Worm (Caenorhabditis elegans) whole organism, dauer: ENCODE results near the gene ddo-2.
"Not testable (repeated sequence)": the region's sequence is repeated elsewhere in the genome, so short reads cannot be mapped to it uniquely, and the experiment has no call there.

ENCODE experiments used
- unc-62 ChIP-seq: sonication (generic microtip); optimal IDR thresholded peaks from 2 replicates; lab custom pipeline; 2017; ENCODE audit warnings: missing biosample characterization, missing genetic modification reagents, missing genetic modification characterization

ddo-2 gene

ce11 chrV:7435376-7436204, at the start of gene ddo-2, which contains the start of gene F25E5.8:
TSS of gene ddo-2 (minus strand) at chrV:7435705.
TSS of gene F25E5.8 (plus strand) at chrV:7435930.
- no peak for TF ChIP-seq unc-62 (GFP tag; lab: Kevin White, UChicago)

ce11 chrV:7485000-7485399, 49.5 kb upstream of the ddo-2 start, which contains the start of gene srbc-8:
TSS of gene srbc-8 (minus strand) at chrV:7485100.
- TF ChIP-seq unc-62 (GFP tag; lab: Kevin White, UChicago): no peak

- TF ChIP-seq unc-62 (GFP tag; lab: Kevin White, UChicago): no peak
These were observed 45.4 kb upstream of the ddo-2 start, which contains the start of gene C18B10.6 for ce11 chrV:7480949-7481348. TSS of gene C18B10.6 (minus strand) at chrV:7481049.

ce11 chrV:7478404-7478803, 42.9 kb upstream of the ddo-2 start, which contains the start of gene str-190:
TSS of gene str-190 (minus strand) at chrV:7478504.
- no peak for TF ChIP-seq unc-62 (GFP tag; lab: Kevin White, UChicago)

- TF ChIP-seq unc-62 (GFP tag; lab: Kevin White, UChicago): no peak
These were observed 41.3 kb upstream of the ddo-2 start, which contains the start of gene srh-125 for ce11 chrV:7476766-7477165. TSS of gene srh-125 (minus strand) at chrV:7476866.

- no peak for TF ChIP-seq unc-62 (GFP tag; lab: Kevin White, UChicago)
These were observed 37.3 kb upstream of the ddo-2 start, which contains the start of gene str-28 for ce11 chrV:7472815-7473214. TSS of gene str-28 (minus strand) at chrV:7472915.

ce11 chrV:7465509-7465908, 30.0 kb upstream of the ddo-2 start, which contains the start of gene F25E5.1:
TSS of gene F25E5.1 (plus strand) at chrV:7465884.
- TF ChIP-seq unc-62 (GFP tag; lab: Kevin White, UChicago): no peak

- no peak for TF ChIP-seq unc-62 (GFP tag; lab: Kevin White, UChicago)
These were observed 29.2 kb upstream of the ddo-2 start, which contains the start of gene srh-89 for ce11 chrV:7464696-7465095. TSS of gene srh-89 (minus strand) at chrV:7464796.

ce11 chrV:7460898-7461297, 25.4 kb upstream of the ddo-2 start, which contains the start of gene srh-92:
TSS of gene srh-92 (minus strand) at chrV:7460998.
- no peak for TF ChIP-seq unc-62 (GFP tag; lab: Kevin White, UChicago)

ce11 chrV:7455008-7455407, 19.5 kb upstream of the ddo-2 start, which contains the start of gene F25E5.2:
TSS of gene F25E5.2 (plus strand) at chrV:7455308.
- no peak for TF ChIP-seq unc-62 (GFP tag; lab: Kevin White, UChicago)

- no peak for TF ChIP-seq unc-62 (GFP tag; lab: Kevin White, UChicago)
These were observed 18.7 kb upstream of the ddo-2 start, which contains the start of gene try-8 for ce11 chrV:7454236-7454635. TSS of gene try-8 (minus strand) at chrV:7454336.

- no peak for TF ChIP-seq unc-62 (GFP tag; lab: Kevin White, UChicago)
These were observed 15.9 kb upstream of the ddo-2 start, which contains the start of gene try-11 for ce11 chrV:7451421-7451820. TSS of gene try-11 (plus strand) at chrV:7451721.

ce11 chrV:7449303-7449827, 13.9 kb upstream of the ddo-2 start, which contains the start of gene try-12:
TSS of gene try-12 (plus strand) at chrV:7449353.
- no peak for TF ChIP-seq unc-62 (GFP tag; lab: Kevin White, UChicago)

ce11 chrV:7446965-7447364, 11.5 kb upstream of the ddo-2 start, which contains the start of gene F25E5.5:
TSS of gene F25E5.5 (plus strand) at chrV:7447265.
- TF ChIP-seq unc-62 (GFP tag; lab: Kevin White, UChicago): no peak

ce11 chrV:7444331-7444730, 8.8 kb upstream of the ddo-2 start, which contains the start of gene nhr-141:
TSS of gene nhr-141 (plus strand) at chrV:7444661.
- not testable (repeated sequence) for TF ChIP-seq unc-62 (GFP tag; lab: Kevin White, UChicago)

ce11 chrV:7439807-7440206, 4.3 kb upstream of the ddo-2 start, which contains the start of gene try-13:
TSS of gene try-13 (plus strand) at chrV:7440107.
- no peak for TF ChIP-seq unc-62 (GFP tag; lab: Kevin White, UChicago)
